Worm (Caenorhabditis elegans): ENCODE data around the gene F01D5.1.

F01D5.1 gene

DNA sequence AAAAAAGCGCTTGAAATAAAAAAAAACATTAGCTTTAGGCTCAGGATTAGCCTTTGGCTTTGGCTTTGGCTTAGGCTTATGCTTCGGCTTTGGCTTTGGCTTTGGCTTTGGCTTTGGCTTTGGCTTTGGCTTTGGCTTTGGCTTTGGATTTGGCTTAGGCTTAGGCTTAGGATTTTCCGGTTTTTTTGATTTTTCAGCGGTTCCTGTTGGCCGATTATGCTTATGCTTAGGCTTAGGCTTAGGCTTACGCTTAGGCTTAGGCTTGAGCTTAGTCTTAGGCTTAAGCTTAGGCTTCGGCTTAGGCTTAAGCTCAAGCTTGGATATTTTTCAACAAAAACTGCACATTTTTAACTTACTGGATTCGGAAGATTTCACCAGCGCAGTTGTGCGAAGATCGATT is 23.2 kb downstream of the F01D5.1 start:
- TF ChIP-seq ama-1 (optimal IDR thresholded peaks at IDR 0.05) (no peak), nhr-28 (tag; optimal IDR thresholded peaks at IDR 0.05) (no peak), tbx-2 (tag; optimal IDR thresholded peaks at IDR 0.05) (no peak), nhr-25 (tag; optimal IDR thresholded peaks at IDR 0.05) (no peak), R02D3.7 (tag; optimal IDR thresholded peaks at IDR 0.05) (no peak), nhr-67 (tag; optimal IDR thresholded peaks at IDR 0.05) (no peak), fkh-2 (tag; optimal IDR thresholded peaks at IDR 0.05) (no peak), ztf-4 (tag; optimal IDR thresholded peaks at IDR 0.05) (no peak), eor-1 (tag; optimal IDR thresholded peaks at IDR 0.05) (no peak), lin-15B (tag; optimal IDR thresholded peaks at IDR 0.05) (no peak), pha-4 (tag; optimal IDR thresholded peaks at IDR 0.05) (no peak), ceh-16 (tag; optimal IDR thresholded peaks at IDR 0.05) (no peak)

DNA sequence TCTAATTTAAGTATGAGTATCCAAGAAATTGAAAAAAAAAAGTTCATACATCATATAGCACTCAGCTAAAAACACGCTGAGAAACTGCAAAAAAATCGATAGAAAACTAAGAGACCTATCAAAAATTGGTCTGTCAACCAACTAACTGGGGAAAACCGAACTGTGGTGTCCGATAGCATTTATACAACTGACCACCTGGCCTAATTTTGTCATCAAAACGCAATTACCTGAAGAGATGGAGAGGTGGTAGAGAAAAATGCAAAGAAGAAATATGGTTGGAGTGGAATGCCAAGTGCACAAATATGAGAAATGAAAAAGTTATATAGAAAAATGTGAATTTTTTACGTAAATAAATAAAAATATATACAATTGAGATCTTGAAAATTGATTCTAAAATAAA is 23.9 kb downstream of the F01D5.1 start, which contains the start of gene Y39G8B.1:
TSS of gene Y39G8B.1 (minus strand) at position 299 of the 400 bp plus-strand sequence.
- TF ChIP-seq nfya-1 (tag; optimal IDR thresholded peaks at IDR 0.05; ENCODE audit: insufficient read depth) (no peak), pha-4 (tag; optimal IDR thresholded peaks at IDR 0.05) (peak; percentile 5), tbx-2 (tag; optimal IDR thresholded peaks at IDR 0.05) (no peak), elt-2 (tag; optimal IDR thresholded peaks at IDR 0.05) (peak; percentile 52), ceh-28 (tag; optimal IDR thresholded peaks at IDR 0.05) (peak; percentile 7), skn-1 (tag; optimal IDR thresholded peaks at IDR 0.05) (peak; percentile 3), daf-12 (tag; optimal IDR thresholded peaks at IDR 0.05) (no peak), pqm-1 (tag; optimal IDR thresholded peaks at IDR 0.05) (peak; percentile 24), nhr-23 (tag; optimal IDR thresholded peaks at IDR 0.05) (peak; percentile 43)

DNA sequence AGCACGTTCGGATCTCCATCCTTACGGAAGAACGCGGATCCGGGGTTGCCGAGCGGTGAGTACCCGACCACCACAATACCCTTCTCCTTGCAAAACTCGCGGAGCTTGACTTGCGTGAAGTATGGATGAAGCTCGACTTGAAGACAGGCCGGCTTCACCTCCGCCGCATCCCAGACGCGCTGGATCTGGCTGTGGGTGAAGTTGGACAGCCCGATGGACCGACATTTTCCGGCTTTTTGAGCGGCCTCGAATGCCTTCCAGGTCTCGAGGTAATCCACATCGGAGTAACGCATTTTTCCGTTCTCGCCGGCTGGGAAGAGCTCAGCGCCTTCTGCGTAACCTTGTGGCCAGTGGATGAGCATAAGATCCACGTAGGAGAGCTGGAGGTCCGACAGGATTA is 25.2 kb downstream of the F01D5.1 start:
- TF ChIP-seq nhr-43 (tag; optimal IDR thresholded peaks at IDR 0.05; ENCODE audit: poor library complexity, severe bottlenecking) (no peak), fkh-2 (tag; optimal IDR thresholded peaks at IDR 0.05) (no peak), aly-2 (tag; optimal IDR thresholded peaks at IDR 0.05) (no peak), lin-15B (tag; optimal IDR thresholded peaks at IDR 0.05) (no peak), nfya-1 (tag; optimal IDR thresholded peaks at IDR 0.05; ENCODE audit: insufficient read depth) (no peak), pha-4 (tag; optimal IDR thresholded peaks at IDR 0.05) (no peak), hmg-11 (tag; optimal IDR thresholded peaks at IDR 0.05) (no peak), nhr-77 (tag; optimal IDR thresholded peaks at IDR 0.05) (no peak), daf-12 (tag; optimal IDR thresholded peaks at IDR 0.05) (no peak), nhr-76 (tag; optimal IDR thresholded peaks at IDR 0.05) (no peak), lsy-12 (tag; optimal IDR thresholded peaks at IDR 0.05) (no peak), jun-1 (tag; optimal IDR thresholded peaks at IDR 0.05) (no peak), nhr-11 (tag; optimal IDR thresholded peaks at IDR 0.05) (no peak), ceh-28 (tag; optimal IDR thresholded peaks at IDR 0.05) (no peak), eor-1 (tag; optimal IDR thresholded peaks at IDR 0.05) (no peak), fos-1 (tag; optimal IDR thresholded peaks at IDR 0.05) (no peak), ama-1 (optimal IDR thresholded peaks at IDR 0.05) (no peak)

DNA sequence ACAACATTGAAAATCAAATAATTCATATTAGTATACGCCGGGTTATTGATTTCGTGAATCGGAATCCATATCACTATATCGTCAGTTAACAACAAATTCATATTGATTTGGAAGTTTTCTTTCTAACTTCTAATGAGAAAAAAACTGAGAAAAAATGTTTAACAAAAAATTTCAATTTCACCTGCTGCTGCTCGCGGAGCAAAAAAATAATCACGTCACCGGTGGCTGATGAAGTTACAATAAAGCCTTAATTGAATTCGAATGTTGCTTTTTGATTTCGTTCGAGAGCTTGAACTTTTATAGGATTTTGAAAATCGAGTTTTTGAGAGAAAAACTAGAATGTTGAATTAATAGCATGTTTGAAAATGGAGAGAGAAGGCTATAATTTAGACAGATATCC is 28.4 kb downstream of the F01D5.1 start, which contains the start of gene sre-43:
TSS of gene sre-43 (minus strand) at position 101 of the 400 bp plus-strand sequence.
- TF ChIP-seq elt-3 (tag; optimal IDR thresholded peaks at IDR 0.05) (no peak), unc-39 (tag; optimal IDR thresholded peaks at IDR 0.05) (no peak)

ce11 chrII:13966242-13966641 is 31.1 kb downstream of the F01D5.1 start, which contains the start of gene W07G1.7:
Gene W07G1.7 (minus strand): TSS chrII:13966342.
- TF ChIP-seq tbx-2 (tag; optimal IDR thresholded peaks at IDR 0.05) (no peak), daf-12 (tag; optimal IDR thresholded peaks at IDR 0.05) (no peak), pha-4 (tag; optimal IDR thresholded peaks at IDR 0.05) (no peak), nhr-237 (tag; optimal IDR thresholded peaks at IDR 0.05) (no peak), ceh-82 (tag; optimal IDR thresholded peaks at IDR 0.05) (no peak), aly-2 (tag; optimal IDR thresholded peaks at IDR 0.05) (no peak), nhr-77 (tag; optimal IDR thresholded peaks at IDR 0.05) (no peak)

DNA sequence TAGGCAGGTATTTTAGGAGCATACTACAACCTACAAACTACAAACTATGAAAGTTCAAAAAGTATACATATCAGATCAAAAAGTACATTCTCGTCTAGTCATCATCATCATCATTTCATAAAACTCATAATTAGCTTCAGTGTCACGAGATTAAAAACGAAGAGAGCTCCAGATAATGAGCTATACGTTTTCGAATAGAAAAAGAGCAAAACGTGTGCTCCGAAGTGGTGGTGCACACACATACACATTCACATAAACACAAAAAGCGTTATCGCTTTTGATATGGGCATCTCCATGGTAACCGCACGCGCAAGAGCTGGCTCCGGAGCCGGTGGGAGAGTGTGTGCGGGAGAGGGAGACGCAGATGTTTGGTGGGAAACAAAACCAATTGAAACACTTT is 33.1 kb downstream of the F01D5.1 start:
- no peak for TF ChIP-seq mml-1 (tag; optimal IDR thresholded peaks at IDR 0.05)
- TF ChIP-seq ztf-11 (tag; optimal IDR thresholded peaks at IDR 0.05): no peak
- TF ChIP-seq nhr-77 (tag; optimal IDR thresholded peaks at IDR 0.05): no peak
- no peak for TF ChIP-seq nhr-28 (tag; optimal IDR thresholded peaks at IDR 0.05)
- no peak for TF ChIP-seq egl-5 (tag; optimal IDR thresholded peaks at IDR 0.05)

All from whole organism, L3 larva.